Worm (Caenorhabditis elegans): Measurements from ENCODE around the gene K09C8.9.

DNA sequence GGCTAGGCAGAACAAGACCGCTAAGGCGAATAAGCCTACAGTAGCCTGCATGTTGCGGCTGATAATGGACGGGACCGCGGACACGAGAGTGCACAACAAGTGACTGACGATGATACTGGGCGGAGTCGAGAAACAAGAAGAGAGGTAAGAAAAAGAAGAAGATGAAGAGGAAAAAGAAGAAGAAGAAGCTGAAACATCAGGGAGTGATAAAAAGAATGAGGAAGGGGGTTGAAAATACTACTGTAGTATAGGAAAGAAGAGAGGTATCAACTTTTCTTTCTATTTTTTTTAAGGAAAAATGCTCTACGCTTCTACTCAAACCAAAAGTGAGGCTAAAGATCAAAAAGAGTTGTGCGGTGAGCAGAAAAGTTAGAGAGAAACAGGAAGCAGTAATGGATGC lies 18.7 kb downstream of the K09C8.9 start, which contains the start of gene T21B6.3:
- no peak for TF ChIP-seq flt-1 (GFP tag; IDR thresholded peaks at IDR 0.05)
- TF ChIP-seq tab-1 (GFP tag; IDR thresholded peaks at IDR 0.05): no peak
- TF ChIP-seq klf-2 (GFP tag; conservative IDR thresholded peaks at IDR 0.05): no peak
- no peak for TF ChIP-seq T22C8.4 (GFP tag; IDR thresholded peaks at IDR 0.05)

Measured in whole organism, midembryonic.